Worm (Caenorhabditis elegans) whole organism, mixed stage, embryonic: Measurements from ENCODE around the gene cest-12.

ENCODE experiments used
- M03D4.4 ChIP-seq: sonication (generic microtip); optimal IDR thresholded peaks from 2 replicates; lab custom pipeline; 2017; ENCODE audit warnings: mild to moderate bottlenecking, missing genetic modification characterization, missing compliant biosample characterization
- bed-3 ChIP-seq: fragments of 200-800 bp; sonication (Bioruptor generic); optimal IDR thresholded peaks from 3 replicates; lab custom pipeline; 2018; ENCODE audit warnings: mild to moderate bottlenecking, missing genetic modification characterization, moderate library complexity, missing compliant biosample characterization
- blmp-1 ChIP-seq: fragments of 150-350 bp; optimal IDR thresholded peaks from 2 replicates; lab custom pipeline; 2014; ENCODE audit warnings: missing biosample characterization, missing genetic modification characterization
- ceh-39 ChIP-seq: fragments of 150-350 bp; optimal IDR thresholded peaks from 2 replicates; lab custom pipeline; 2014; ENCODE audit warnings: missing biosample characterization, missing genetic modification characterization
- ceh-43 ChIP-seq: fragments of 200-800 bp; sonication (Bioruptor generic); optimal IDR thresholded peaks from 2 replicates; lab custom pipeline; 2018; ENCODE audit warnings: mild to moderate bottlenecking, missing genetic modification characterization, moderate library complexity, missing compliant biosample characterization
- ceh-83 ChIP-seq: fragments of 200-800 bp; sonication (Bioruptor generic); optimal IDR thresholded peaks from 2 replicates; lab custom pipeline; 2018; ENCODE audit warnings: mild to moderate bottlenecking, missing genetic modification characterization, missing compliant biosample characterization
- ces-1 ChIP-seq: fragments of 150-350 bp; optimal IDR thresholded peaks from 2 replicates; lab custom pipeline; 2014; ENCODE audit warnings: missing biosample characterization, missing genetic modification reagents, missing genetic modification characterization
- cnd-1 ChIP-seq: fragments of 200-800 bp; sonication (Bioruptor generic); optimal IDR thresholded peaks from 2 replicates; lab custom pipeline; 2018; ENCODE audit warnings: mild to moderate bottlenecking, missing genetic modification characterization, missing compliant biosample characterization
- drap-1 ChIP-seq: fragments of 200-800 bp; sonication (Bioruptor generic); optimal IDR thresholded peaks from 3 replicates; lab custom pipeline; 2018; ENCODE audit warnings: mild to moderate bottlenecking, missing genetic modification characterization, missing compliant biosample characterization
- elt-1 ChIP-seq: sonication (generic microtip); optimal IDR thresholded peaks from 2 replicates; lab custom pipeline; 2017; ENCODE audit warnings: missing genetic modification characterization, mild to moderate bottlenecking, missing compliant biosample characterization, antibody characterized with exemption, moderate library complexity, borderline replicate concordance; ENCODE audit not compliant: insufficient read depth
- elt-3 ChIP-seq: fragments of 150-350 bp; optimal IDR thresholded peaks from 2 replicates; lab custom pipeline; 2014; ENCODE audit warnings: missing biosample characterization, missing genetic modification characterization
- flh-1 ChIP-seq: fragments of 200-800 bp; sonication (Bioruptor generic); optimal IDR thresholded peaks from 2 replicates; lab custom pipeline; 2018; ENCODE audit warnings: mild to moderate bottlenecking, missing genetic modification characterization, moderate library complexity, missing compliant biosample characterization
- ham-2 ChIP-seq: fragments of 200-800 bp; sonication (Bioruptor generic); optimal IDR thresholded peaks from 2 replicates; lab custom pipeline; 2018; ENCODE audit warnings: mild to moderate bottlenecking, missing genetic modification characterization, missing compliant biosample characterization
- hlh-1 ChIP-seq: fragments of 150-350 bp; optimal IDR thresholded peaks from 2 replicates; lab custom pipeline; 2014; ENCODE audit warnings: missing biosample characterization, missing genetic modification reagents, missing genetic modification characterization
- lin-13 ChIP-seq: fragments of 150-350 bp; optimal IDR thresholded peaks from 2 replicates; lab custom pipeline; 2014; ENCODE audit warnings: missing biosample characterization, missing genetic modification characterization
- lin-32 ChIP-seq: fragments of 200-800 bp; sonication (Bioruptor generic); optimal IDR thresholded peaks from 2 replicates; lab custom pipeline; 2018; ENCODE audit warnings: mild to moderate bottlenecking, missing genetic modification characterization, missing compliant biosample characterization
- lsy-2 ChIP-seq: fragments of 150-350 bp; optimal IDR thresholded peaks from 2 replicates; lab custom pipeline; 2014; ENCODE audit warnings: missing biosample characterization, missing genetic modification characterization
- mab-5 ChIP-seq: fragments of 150-350 bp; optimal IDR thresholded peaks from 2 replicates; lab custom pipeline; 2014; ENCODE audit warnings: missing biosample characterization, missing genetic modification characterization
- mep-1 ChIP-seq: fragments of 150-350 bp; optimal IDR thresholded peaks from 2 replicates; lab custom pipeline; 2017; ENCODE audit warnings: missing biosample characterization, missing genetic modification reagents, missing genetic modification characterization, inconsistent platforms
- mls-2 ChIP-seq: sonication (generic microtip); optimal IDR thresholded peaks from 2 replicates; lab custom pipeline; 2016; ENCODE audit warnings: mild to moderate bottlenecking, missing genetic modification characterization, moderate library complexity, missing compliant biosample characterization
- nhr-12 ChIP-seq: fragments of 150-350 bp; optimal IDR thresholded peaks from 2 replicates; lab custom pipeline; 2014; ENCODE audit warnings: missing biosample characterization, missing genetic modification characterization
- nhr-2 ChIP-seq: fragments of 150-350 bp; optimal IDR thresholded peaks from 2 replicates; lab custom pipeline; 2014; ENCODE audit warnings: missing biosample characterization, missing genetic modification characterization
- nhr-237 ChIP-seq: fragments of 150-350 bp; optimal IDR thresholded peaks from 2 replicates; lab custom pipeline; 2014; ENCODE audit warnings: missing biosample characterization, missing genetic modification characterization
- nhr-28 ChIP-seq: fragments of 150-350 bp; optimal IDR thresholded peaks from 2 replicates; lab custom pipeline; 2014; ENCODE audit warnings: missing biosample characterization, missing genetic modification characterization
- nhr-76 ChIP-seq: sonication (generic microtip); optimal IDR thresholded peaks from 2 replicates; lab custom pipeline; 2017; ENCODE audit warnings: missing biosample characterization, missing genetic modification characterization
- sem-2 ChIP-seq: fragments of 200-800 bp; sonication (Bioruptor generic); optimal IDR thresholded peaks from 2 replicates; lab custom pipeline; 2018; ENCODE audit warnings: mild to moderate bottlenecking, missing genetic modification characterization, missing compliant biosample characterization
- snpc-4 ChIP-seq: fragments of 150-350 bp; optimal IDR thresholded peaks from 2 replicates; lab custom pipeline; 2014; ENCODE audit warnings: missing biosample characterization, missing genetic modification characterization
- sptf-1 ChIP-seq: sonication (generic microtip); optimal IDR thresholded peaks from 2 replicates; lab custom pipeline; 2017; ENCODE audit warnings: mild to moderate bottlenecking, missing genetic modification characterization, moderate library complexity, missing compliant biosample characterization
- tbx-8 ChIP-seq: fragments of 200-800 bp; sonication (Bioruptor generic); optimal IDR thresholded peaks from 2 replicates; lab custom pipeline; 2018; ENCODE audit warnings: mild to moderate bottlenecking, missing genetic modification characterization, moderate library complexity, missing compliant biosample characterization
- unc-120 ChIP-seq: sonication (generic microtip); optimal IDR thresholded peaks from 2 replicates; lab custom pipeline; 2017; ENCODE audit warnings: missing genetic modification characterization, missing compliant biosample characterization; ENCODE audit not compliant: poor library complexity, severe bottlenecking
- unc-39 ChIP-seq: fragments of 150-350 bp; optimal IDR thresholded peaks from 2 replicates; lab custom pipeline; 2014; ENCODE audit warnings: missing biosample characterization, missing genetic modification characterization
- unc-62 ChIP-seq: fragments of 150-350 bp; optimal IDR thresholded peaks from 2 replicates; lab custom pipeline; 2014; ENCODE audit warnings: missing biosample characterization, missing genetic modification reagents, missing genetic modification characterization
- zip-8 ChIP-seq: fragments of 150-350 bp; optimal IDR thresholded peaks from 2 replicates; lab custom pipeline; 2014; ENCODE audit warnings: missing biosample characterization, missing genetic modification characterization
- ztf-11 ChIP-seq: fragments of 150-350 bp; optimal IDR thresholded peaks from 2 replicates; lab custom pipeline; 2014; ENCODE audit warnings: missing biosample characterization, missing genetic modification characterization

Gene cest-12

ce11 chrIII:12060092-12060491 is 47.2 kb downstream of the cest-12 start:
- TF ChIP-seq ztf-11, result no peak
- no peak for TF ChIP-seq M03D4.4 (tag; lab: Kevin White, UChicago)
- no peak for TF ChIP-seq ceh-39 (tag; lab: Kevin White, UChicago)
- no peak for TF ChIP-seq mep-1 (tag; lab: Kevin White, UChicago)
- TF ChIP-seq bed-3 (GFP tag; lab: Kevin White, UChicago), result no peak
- no peak for TF ChIP-seq mls-2 (tag; lab: Kevin White, UChicago)
- no peak for TF ChIP-seq ceh-83 (GFP tag; lab: Kevin White, UChicago)
- TF ChIP-seq blmp-1 (tag; lab: Kevin White, UChicago), result no peak
- TF ChIP-seq elt-3, result no peak
- TF ChIP-seq drap-1 (GFP tag; lab: Kevin White, UChicago), result no peak
- TF ChIP-seq sem-2 (GFP tag; lab: Kevin White, UChicago), result no peak
- no peak for TF ChIP-seq cnd-1 (tag; lab: Kevin White, UChicago)
- no peak for TF ChIP-seq ham-2 (GFP tag; lab: Kevin White, UChicago)
- no peak for TF ChIP-seq unc-120 (tag; lab: Kevin White, UChicago)
- TF ChIP-seq snpc-4 (tag; lab: Kevin White, UChicago), result no peak
- TF ChIP-seq nhr-12 (tag; lab: Kevin White, UChicago), result no peak
- TF ChIP-seq nhr-28 (tag; lab: Kevin White, UChicago), result no peak
- TF ChIP-seq flh-1, result no peak
- no peak for TF ChIP-seq lsy-2 (tag; lab: Kevin White, UChicago)

- no peak for TF ChIP-seq mab-5 (tag; lab: Kevin White, UChicago)
- TF ChIP-seq nhr-237 (tag; lab: Kevin White, UChicago), result no peak
- no peak for TF ChIP-seq ces-1
- TF ChIP-seq drap-1 (GFP tag; lab: Kevin White, UChicago), result no peak
- TF ChIP-seq lin-32 (GFP tag; lab: Kevin White, UChicago), result no peak
- no peak for TF ChIP-seq ceh-43
- no peak for TF ChIP-seq elt-3
- TF ChIP-seq M03D4.4 (tag; lab: Kevin White, UChicago), result no peak
- TF ChIP-seq tbx-8 (GFP tag; lab: Kevin White, UChicago), result no peak
- TF ChIP-seq mls-2 (tag; lab: Kevin White, UChicago), result no peak
- TF ChIP-seq nhr-28 (tag; lab: Kevin White, UChicago), result no peak
- TF ChIP-seq bed-3 (GFP tag; lab: Kevin White, UChicago), result no peak
- TF ChIP-seq unc-120 (tag; lab: Kevin White, UChicago), result no peak
- no peak for TF ChIP-seq nhr-2 (tag; lab: Kevin White, UChicago)
- no peak for TF ChIP-seq nhr-12 (tag; lab: Kevin White, UChicago)
- TF ChIP-seq unc-62, result no peak
- no peak for TF ChIP-seq unc-39
- TF ChIP-seq cnd-1 (tag; lab: Kevin White, UChicago), result no peak
- TF ChIP-seq blmp-1 (tag; lab: Kevin White, UChicago), result no peak
These were observed 47.8 kb downstream of the cest-12 start for ce11 chrIII:12059521-12059920.

- TF ChIP-seq flh-1, result no peak
- no peak for TF ChIP-seq zip-8 (tag; lab: Kevin White, UChicago)
- TF ChIP-seq sptf-1 (tag; lab: Kevin White, UChicago), result no peak
- TF ChIP-seq ceh-43, result peak; percentile 13
- no peak for TF ChIP-seq nhr-2 (tag; lab: Kevin White, UChicago)
- peak; percentile 41 for TF ChIP-seq mep-1 (tag; lab: Kevin White, UChicago)
- no peak for TF ChIP-seq nhr-76
- TF ChIP-seq M03D4.4 (tag; lab: Kevin White, UChicago), result no peak
- peak; percentile 26 for TF ChIP-seq lsy-2 (tag; lab: Kevin White, UChicago)
- no peak for TF ChIP-seq ceh-39 (tag; lab: Kevin White, UChicago)
- TF ChIP-seq elt-1 (tag; lab: Kevin White, UChicago), result no peak
- no peak for TF ChIP-seq cnd-1 (tag; lab: Kevin White, UChicago)
- peak; percentile 91 for TF ChIP-seq ces-1
- peak; percentile 16 for TF ChIP-seq lin-13 (tag; lab: Kevin White, UChicago)
- TF ChIP-seq ham-2 (GFP tag; lab: Kevin White, UChicago), result peak; percentile 9
- no peak for TF ChIP-seq unc-120 (tag; lab: Kevin White, UChicago)
- no peak for TF ChIP-seq hlh-1 (tag; lab: Kevin White, UChicago)
These were observed 48.9 kb downstream of the cest-12 start, which contains the start of gene arx-3 for ce11 chrIII:12058429-12058828. Gene arx-3, minus strand, starts transcription at chrIII:12058458.
